Fruit fly (Drosophila melanogaster) S2 (cell line): ENCODE results near the gene COX6B.

Source experiments
- CG8478 ChIP-seq: fragments of >200 bp; optimal IDR thresholded peaks from 2 replicates; lab custom pipeline; 2018
- CTCF ChIP-seq, 2 experiments: fragments of >200 bp; optimal IDR thresholded peaks; 2 replicates each; lab custom pipeline; 2018

dm6 chrX:19762167-19762566, 18.0 kb upstream of the COX6B start:
- TF ChIP-seq CG8478 (lab: Kevin White, UChicago) (no peak), CTCF (optimal IDR thresholded peaks at IDR 0.05; lab: Kevin White, UChicago) (peak in 1 of 2 experiments; percentile 22)
